Fruit fly (Drosophila melanogaster): ENCODE measurements around the gene CG5921.

- TF ChIP-seq CG6854 (GFP tag; optimal IDR thresholded peaks at IDR 0.05), result no peak
- no peak for TF ChIP-seq Sox14 (GFP tag; optimal IDR thresholded peaks at IDR 0.05)
- no peak for TF ChIP-seq spab (GFP tag; optimal IDR thresholded peaks at IDR 0.05)
- TF ChIP-seq cyc (GFP tag; optimal IDR thresholded peaks at IDR 0.05), result peak; percentile 24
- TF ChIP-seq salr (GFP tag; optimal IDR thresholded peaks at IDR 0.05), result no peak
- no peak for TF ChIP-seq CG1621 (tag; optimal IDR thresholded peaks at IDR 0.05)
- TF ChIP-seq Gug (GFP tag; IDR thresholded peaks at IDR 0.05), result no peak
- TF ChIP-seq eg (GFP tag; IDR thresholded peaks at IDR 0.05), result no peak
- TF ChIP-seq Lpt (GFP tag; optimal IDR thresholded peaks at IDR 0.05), result no peak
- no peak for TF ChIP-seq topi (GFP tag; optimal IDR thresholded peaks at IDR 0.05)
- no peak for TF ChIP-seq ss (GFP tag; optimal IDR thresholded peaks at IDR 0.05)
- TF ChIP-seq esn (GFP tag; optimal IDR thresholded peaks at IDR 0.05), result no peak
- TF ChIP-seq CG34406 (GFP tag; optimal IDR thresholded peaks at IDR 0.05), result no peak
These were observed 59.2 kb downstream of the CG5921 start for dm6 chrX:6109872-6110271.
